Fruit fly (Drosophila melanogaster) whole organism, embryonic: ENCODE results near the gene Tbca.
A peak's percentile ranks its signal among the peaks of the same experiment; 100 is the strongest.

Source experiments
- Antp ChIP-seq: fragments of 200-800 bp; sonication (Bioruptor generic); optimal IDR thresholded peaks from 3 replicates; lab custom pipeline; 2016; ENCODE audit warnings: missing biosample characterization, missing genetic modification characterization
- CG10209 ChIP-seq: fragments of 200-800 bp; sonication (Bioruptor generic); optimal IDR thresholded peaks from 3 replicates; lab custom pipeline; 2017; ENCODE audit warnings: missing biosample characterization, mild to moderate bottlenecking, missing genetic modification characterization, missing genetic modification reagents
- CG13894 ChIP-seq: fragments of 200-800 bp; sonication (Bioruptor generic); optimal IDR thresholded peaks from 3 replicates; lab custom pipeline; 2018; ENCODE audit warnings: missing biosample characterization, mild to moderate bottlenecking, missing genetic modification characterization, moderate library complexity
- CG15011 ChIP-seq: fragments of 200-800 bp; sonication (Bioruptor generic); optimal IDR thresholded peaks from 3 replicates; lab custom pipeline; 2018; ENCODE audit warnings: missing biosample characterization, mild to moderate bottlenecking, missing genetic modification characterization
- CG15696 ChIP-seq: fragments of 200-800 bp; sonication (Bioruptor generic); optimal IDR thresholded peaks from 2 replicates; lab custom pipeline; 2019; ENCODE audit warnings: missing biosample characterization, mild to moderate bottlenecking, missing genetic modification characterization, moderate library complexity
- CG1602 ChIP-seq: fragments of 200-800 bp; sonication (Bioruptor generic); optimal IDR thresholded peaks from 3 replicates; lab custom pipeline; 2016; ENCODE audit warnings: missing biosample characterization, missing genetic modification characterization
- CG17186 ChIP-seq: fragments of 200-800 bp; sonication (Bioruptor generic); optimal IDR thresholded peaks from 3 replicates; lab custom pipeline; 2017; ENCODE audit warnings: missing biosample characterization, missing genetic modification reagents, missing genetic modification characterization
- CG2712 ChIP-seq: fragments of 200-800 bp; optimal IDR thresholded peaks from 3 replicates; lab custom pipeline; 2019; ENCODE audit warnings: missing biosample characterization, mild to moderate bottlenecking, missing genetic modification characterization, moderate library complexity
- CG31224 ChIP-seq: fragments of 200-800 bp; sonication (Bioruptor generic); IDR thresholded peaks from 2 replicates; pipeline ENCODE4 v1.3.6; 2022; ENCODE audit warnings: missing biosample characterization, missing genetic modification characterization
- CG31441 ChIP-seq: fragments of 200-800 bp; sonication (Bioruptor generic); IDR thresholded peaks from 2 replicates; pipeline ENCODE4 v1.3.6; 2022; ENCODE audit warnings: missing biosample characterization, missing genetic modification characterization
- CG32532 ChIP-seq: fragments of 200-800 bp; sonication (Bioruptor generic); IDR thresholded peaks from 2 replicates; pipeline ENCODE4 v1.3.6; 2022; ENCODE audit warnings: missing biosample characterization, missing genetic modification characterization
- CG3281 ChIP-seq: fragments of 200-800 bp; sonication (Bioruptor generic); optimal IDR thresholded peaks from 3 replicates; lab custom pipeline; 2017; ENCODE audit warnings: missing biosample characterization, mild to moderate bottlenecking, missing genetic modification characterization
- CG34224 ChIP-seq: fragments of 200-800 bp; sonication (Bioruptor generic); IDR thresholded peaks from 3 replicates; pipeline ENCODE4 v1.3.6; 2022; ENCODE audit warnings: missing biosample characterization, missing genetic modification characterization; ENCODE audit not compliant: partially characterized antibody
- CG4820 ChIP-seq: fragments of 200-800 bp; sonication (Bioruptor generic); optimal IDR thresholded peaks from 3 replicates; lab custom pipeline; 2016; ENCODE audit warnings: missing biosample characterization, missing genetic modification characterization
- CG5953 ChIP-seq: fragments of 200-800 bp; sonication (Bioruptor generic); IDR thresholded peaks from 2 replicates; pipeline ENCODE4 v1.3.6; 2022; ENCODE audit warnings: missing biosample characterization, missing genetic modification characterization
- CG6272 ChIP-seq: fragments of 200-800 bp; sonication (Bioruptor generic); IDR thresholded peaks from 2 replicates; pipeline ENCODE4 v1.3.6; 2022; ENCODE audit warnings: missing biosample characterization, missing genetic modification characterization
- CG6689 ChIP-seq: fragments of 200-800 bp; sonication (Bioruptor generic); IDR thresholded peaks from 2 replicates; pipeline ENCODE4 v1.3.6; 2022; ENCODE audit warnings: missing biosample characterization, missing genetic modification characterization
- CG6813 ChIP-seq: fragments of 200-800 bp; sonication (Bioruptor generic); optimal IDR thresholded peaks from 2 replicates; lab custom pipeline; 2017; ENCODE audit warnings: missing biosample characterization, missing genetic modification characterization, mild to moderate bottlenecking, moderate library complexity, missing genetic modification reagents
- CG7271 ChIP-seq: fragments of 200-800 bp; sonication (Bioruptor generic); optimal IDR thresholded peaks from 2 replicates; lab custom pipeline; 2018; ENCODE audit warnings: missing biosample characterization, mild to moderate bottlenecking, missing genetic modification characterization, moderate library complexity
- CG7786 ChIP-seq: fragments of 200-800 bp; sonication (Bioruptor generic); optimal IDR thresholded peaks from 2 replicates; lab custom pipeline; 2016; ENCODE audit warnings: missing biosample characterization, missing genetic modification characterization
- CG9215 ChIP-seq: fragments of 200-800 bp; sonication (Bioruptor generic); IDR thresholded peaks from 2 replicates; pipeline ENCODE4 v1.3.6; 2022; ENCODE audit warnings: missing biosample characterization, missing genetic modification characterization
- CG9437 ChIP-seq: fragments of 200-800 bp; sonication (Bioruptor generic); optimal IDR thresholded peaks from 2 replicates; lab custom pipeline; 2018; ENCODE audit warnings: missing biosample characterization, mild to moderate bottlenecking, missing genetic modification characterization
- CG9797 ChIP-seq: fragments of 200-800 bp; sonication (Bioruptor generic); optimal IDR thresholded peaks from 3 replicates; lab custom pipeline; 2018; ENCODE audit warnings: missing biosample characterization, mild to moderate bottlenecking, missing genetic modification characterization
- Deaf1 ChIP-seq: fragments of 200-800 bp; optimal IDR thresholded peaks from 3 replicates; lab custom pipeline; 2019; ENCODE audit warnings: missing biosample characterization, mild to moderate bottlenecking, missing genetic modification characterization, moderate library complexity
- E2f1 ChIP-seq: fragments of 200-800 bp; sonication (Bioruptor generic); IDR thresholded peaks from 2 replicates; pipeline ENCODE4 v1.3.6; 2022; ENCODE audit warnings: missing biosample characterization, missing genetic modification characterization
- Fer2 ChIP-seq: fragments of 200-800 bp; sonication (Bioruptor generic); optimal IDR thresholded peaks from 2 replicates; lab custom pipeline; 2018; ENCODE audit warnings: missing biosample characterization, mild to moderate bottlenecking, missing genetic modification characterization, moderate library complexity
- Fer3 ChIP-seq: fragments of 200-800 bp; sonication (Bioruptor generic); optimal IDR thresholded peaks from 2 replicates; lab custom pipeline; 2018; ENCODE audit warnings: missing biosample characterization, mild to moderate bottlenecking, missing genetic modification characterization, moderate library complexity
- Hey ChIP-seq: fragments of 200-800 bp; sonication (Bioruptor generic); optimal IDR thresholded peaks from 3 replicates; lab custom pipeline; 2018; ENCODE audit warnings: missing biosample characterization, mild to moderate bottlenecking, missing genetic modification characterization
- Hsf ChIP-seq: fragments of 200-800 bp; sonication (Bioruptor generic); optimal IDR thresholded peaks from 3 replicates; lab custom pipeline; 2016; ENCODE audit warnings: missing biosample characterization, missing genetic modification characterization
- MBD-R2 ChIP-seq: fragments of 200-800 bp; sonication (Bioruptor generic); IDR thresholded peaks from 2 replicates; pipeline ENCODE4 v1.3.6; 2022; ENCODE audit warnings: missing biosample characterization, missing genetic modification characterization
- Mad ChIP-seq: fragments of 200-800 bp; sonication (Bioruptor generic); optimal IDR thresholded peaks from 2 replicates; lab custom pipeline; 2016; ENCODE audit warnings: missing biosample characterization, missing genetic modification characterization
- Nf-YB ChIP-seq: fragments of 200-800 bp; sonication (Bioruptor generic); optimal IDR thresholded peaks from 3 replicates; lab custom pipeline; 2019; ENCODE audit warnings: missing biosample characterization, mild to moderate bottlenecking, missing genetic modification characterization, moderate library complexity
- NfI ChIP-seq: fragments of 200-800 bp; sonication (Bioruptor generic); optimal IDR thresholded peaks from 3 replicates; lab custom pipeline; 2018; ENCODE audit warnings: missing biosample characterization, mild to moderate bottlenecking, missing genetic modification characterization, moderate library complexity
- Sox100B ChIP-seq: fragments of 200-800 bp; sonication (Bioruptor generic); optimal IDR thresholded peaks from 3 replicates; lab custom pipeline; 2018; ENCODE audit warnings: missing biosample characterization, mild to moderate bottlenecking, missing genetic modification characterization
- al ChIP-seq: fragments of 200-800 bp; sonication (Bioruptor generic); IDR thresholded peaks from 2 replicates; pipeline ENCODE4 v1.3.6; 2022; ENCODE audit warnings: missing biosample characterization, missing genetic modification characterization
- caup ChIP-seq: fragments of 200-800 bp; sonication (Bioruptor generic); optimal IDR thresholded peaks from 3 replicates; lab custom pipeline; 2017; ENCODE audit warnings: missing biosample characterization, mild to moderate bottlenecking, missing genetic modification characterization, moderate library complexity; ENCODE audit not compliant: severe bottlenecking
- chif ChIP-seq, 2 experiments: fragments of 200-800 bp; sonication (Bioruptor generic); optimal IDR thresholded peaks; 3 replicates each; lab custom pipeline; 2016; ENCODE audit warnings: missing biosample characterization in 2 of 2, missing genetic modification characterization in 2 of 2
- chinmo ChIP-seq: fragments of 200-800 bp; sonication (Bioruptor generic); IDR thresholded peaks from 4 replicates; pipeline ENCODE4 v1.3.6; 2022; ENCODE audit warnings: missing biosample characterization, missing genetic modification characterization; ENCODE audit not compliant: partially characterized antibody
- dpn ChIP-seq, 2 experiments: fragments of 200-800 bp; sonication (Bioruptor generic); optimal IDR thresholded peaks; 3 replicates each; lab custom pipeline; 2016; ENCODE audit warnings: missing biosample characterization in 2 of 2, missing genetic modification characterization in 2 of 2
- grau ChIP-seq: fragments of 200-800 bp; optimal IDR thresholded peaks from 3 replicates; lab custom pipeline; 2019; ENCODE audit warnings: missing biosample characterization, mild to moderate bottlenecking, missing genetic modification characterization, moderate library complexity
- gsb-n ChIP-seq: fragments of 200-800 bp; sonication (Bioruptor generic); optimal IDR thresholded peaks from 3 replicates; lab custom pipeline; 2018; ENCODE audit warnings: missing biosample characterization, mild to moderate bottlenecking, missing genetic modification characterization
- ind ChIP-seq: fragments of 200-800 bp; sonication (Bioruptor generic); optimal IDR thresholded peaks from 3 replicates; lab custom pipeline; 2016; ENCODE audit warnings: missing biosample characterization, missing genetic modification characterization
- jing ChIP-seq: fragments of 200-800 bp; sonication (Bioruptor generic); optimal IDR thresholded peaks from 2 replicates; lab custom pipeline; 2018; ENCODE audit warnings: missing biosample characterization, mild to moderate bottlenecking, missing genetic modification characterization
- klu ChIP-seq: fragments of 200-800 bp; sonication (Bioruptor generic); IDR thresholded peaks from 2 replicates; pipeline ENCODE4 v1.3.6; 2022; ENCODE audit warnings: missing biosample characterization, missing genetic modification characterization
- knrl ChIP-seq: fragments of 200-800 bp; sonication (Bioruptor generic); IDR thresholded peaks from 3 replicates; pipeline ENCODE4 v1.3.6; 2022; ENCODE audit warnings: missing biosample characterization, missing genetic modification characterization; ENCODE audit not compliant: partially characterized antibody
- pfk ChIP-seq: fragments of 200-800 bp; sonication (Bioruptor generic); optimal IDR thresholded peaks from 2 replicates; lab custom pipeline; 2018; ENCODE audit warnings: missing biosample characterization, mild to moderate bottlenecking, missing genetic modification characterization, moderate library complexity
- sim ChIP-seq: fragments of 200-800 bp; sonication (Bioruptor generic); IDR thresholded peaks from 2 replicates; pipeline ENCODE4 v1.3.6; 2022; ENCODE audit warnings: missing biosample characterization, missing genetic modification characterization
- sob ChIP-seq: fragments of 200-800 bp; sonication (Bioruptor generic); IDR thresholded peaks from 2 replicates; pipeline ENCODE4 v1.3.6; 2022; ENCODE audit warnings: missing biosample characterization, missing genetic modification characterization
- trh ChIP-seq: fragments of 200-800 bp; sonication (Bioruptor generic); optimal IDR thresholded peaks from 2 replicates; lab custom pipeline; 2016; ENCODE audit warnings: missing biosample characterization, missing genetic modification characterization
- usp ChIP-seq: fragments of >200 bp; optimal IDR thresholded peaks from 2 replicates; lab custom pipeline; 2017; ENCODE audit warnings: missing biosample characterization, missing genetic modification characterization

Tbca gene

DNA sequence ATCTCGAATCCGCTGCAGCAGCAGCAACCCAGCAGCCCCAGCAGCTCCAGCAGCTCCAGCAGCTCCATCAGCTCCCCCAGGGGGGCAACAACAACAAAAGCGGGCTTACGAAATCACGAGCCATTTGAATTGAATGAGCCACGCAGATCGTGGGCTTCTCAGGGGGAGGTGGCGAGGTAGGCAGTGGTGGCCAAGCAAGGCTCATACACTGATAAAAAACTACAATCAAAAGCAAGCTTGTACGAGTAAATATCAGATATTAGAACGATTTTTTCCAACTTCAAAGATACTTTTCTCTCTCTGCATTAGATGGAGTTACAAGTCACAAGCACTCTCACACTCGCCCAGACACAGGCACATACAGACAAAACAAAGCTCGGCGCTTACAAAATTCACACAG, 34.1 kb upstream of the Tbca start (continued):
- TF ChIP-seq klu: no peak
- TF ChIP-seq sim (GFP tag; lab: Robert Waterston, UW): no peak
- no peak for TF ChIP-seq knrl
- no peak for TF ChIP-seq Mad (GFP tag; lab: Kevin White, UChicago)
- no peak for TF ChIP-seq CG9437
- TF ChIP-seq caup: peak; percentile 13
- TF ChIP-seq NfI: no peak
- TF ChIP-seq jing (GFP tag; lab: Kevin White, UChicago): no peak
- TF ChIP-seq CG7271 (tag; lab: Kevin White, UChicago): no peak
- TF ChIP-seq CG6813: no peak
- no peak for TF ChIP-seq CG9215 (GFP tag; lab: Robert Waterston, UW)
- no peak for TF ChIP-seq CG31224 (GFP tag; lab: Robert Waterston, UW)
- 0 out of 2 replicates have a peak, but pooled peaks have one; percentile 14 for TF ChIP-seq CG6272
- no peak for TF ChIP-seq CG1602 (GFP tag; lab: Kevin White, UChicago)
- TF ChIP-seq CG34224 (GFP tag; lab: Robert Waterston, UW): no peak
- TF ChIP-seq al (GFP tag; lab: Robert Waterston, UW): no peak
- no peak for TF ChIP-seq gsb-n (tag; lab: Kevin White, UChicago)
- no peak for TF ChIP-seq CG10209 (GFP tag; lab: Kevin White, UChicago)
- peak; percentile 52; the same call in 1 of the 2 replicates for TF ChIP-seq sob (GFP tag; lab: Robert Waterston, UW)
- peak in 1 of 2 experiments; percentile 27 for TF ChIP-seq dpn (GFP tag; optimal IDR thresholded peaks at IDR 0.05; lab: Kevin White, UChicago)
- TF ChIP-seq CG3281 (GFP tag; lab: Kevin White, UChicago): no peak
- 0 out of 4 replicates have a peak, but pooled peaks have one; percentile 59 for TF ChIP-seq chinmo (GFP tag; lab: Robert Waterston, UW)
- peak; percentile 6 for TF ChIP-seq Antp (GFP tag; lab: Kevin White, UChicago)
- TF ChIP-seq CG31441 (GFP tag; lab: Robert Waterston, UW): no peak
- no peak for TF ChIP-seq CG7786 (GFP tag; lab: Kevin White, UChicago)
- no peak for TF ChIP-seq Hey (tag; lab: Kevin White, UChicago)
- TF ChIP-seq Sox100B (GFP tag; lab: Kevin White, UChicago): no peak
- no peak for TF ChIP-seq Deaf1 (tag; lab: Kevin White, UChicago)
- peak; percentile 50; the same call in 1 of the 2 replicates for TF ChIP-seq CG32532 (GFP tag; lab: Robert Waterston, UW)
- no peak for TF ChIP-seq CG15011 (GFP tag; lab: Kevin White, UChicago)
- TF ChIP-seq CG13894 (tag; lab: Kevin White, UChicago): no peak
- no peak for TF ChIP-seq CG5953 (GFP tag; lab: Robert Waterston, UW)
- TF ChIP-seq Nf-YB (GFP tag; lab: Kevin White, UChicago): no peak
- TF ChIP-seq grau (tag; lab: Kevin White, UChicago): peak; percentile 10
- no peak for TF ChIP-seq MBD-R2 (GFP tag; lab: Robert Waterston, UW)
- no peak for TF ChIP-seq CG17186
- no peak for TF ChIP-seq CG15696 (tag; lab: Kevin White, UChicago)
- no peak for TF ChIP-seq Hsf (GFP tag; lab: Kevin White, UChicago)
- TF ChIP-seq trh (GFP tag; lab: Kevin White, UChicago): no peak
- peak; percentile 16 for TF ChIP-seq Fer3 (tag; lab: Kevin White, UChicago)
- peak; percentile 38 for TF ChIP-seq CG6689 (GFP tag; lab: Robert Waterston, UW)
- TF ChIP-seq CG4820 (GFP tag; lab: Kevin White, UChicago): peak; percentile 10
- TF ChIP-seq ind (GFP tag; lab: Kevin White, UChicago): peak; percentile 19
- TF ChIP-seq chif (GFP tag; optimal IDR thresholded peaks at IDR 0.05; lab: Kevin White, UChicago): no peak
- peak; percentile 53; the same call in 1 of the 2 replicates for TF ChIP-seq E2f1
- TF ChIP-seq CG9797: no peak
- no peak for TF ChIP-seq Fer2 (tag; lab: Kevin White, UChicago)
- no peak for TF ChIP-seq usp (GFP tag; lab: Kevin White, UChicago)
- TF ChIP-seq CG2712: peak; percentile 39
- no peak for TF ChIP-seq pfk
